Fruit fly (Drosophila melanogaster) whole organism, embryonic: ENCODE results near the gene CG14995.

ENCODE experiments used
- BEAF-32 ChIP-seq: fragments of 200-800 bp; sonication (Bioruptor generic); optimal IDR thresholded peaks from 3 replicates; lab custom pipeline; 2017; ENCODE audit warnings: missing biosample characterization, missing genetic modification characterization, mild to moderate bottlenecking, moderate library complexity, missing genetic modification reagents
- Bgb ChIP-seq: fragments of 200-800 bp; sonication (Bioruptor generic); IDR thresholded peaks from 2 replicates; pipeline ENCODE4 v1.3.6; 2022; ENCODE audit warnings: missing biosample characterization, missing genetic modification characterization; ENCODE audit not compliant: partially characterized antibody
- CG10209 ChIP-seq: fragments of 200-800 bp; sonication (Bioruptor generic); optimal IDR thresholded peaks from 3 replicates; lab custom pipeline; 2017; ENCODE audit warnings: missing biosample characterization, mild to moderate bottlenecking, missing genetic modification characterization, missing genetic modification reagents
- CG11456 ChIP-seq: fragments of 200-800 bp; sonication (Bioruptor generic); IDR thresholded peaks from 3 replicates; pipeline ENCODE4 v1.3.6; 2022; ENCODE audit warnings: missing biosample characterization, missing genetic modification characterization
- CG18262 ChIP-seq: fragments of 200-800 bp; optimal IDR thresholded peaks from 3 replicates; lab custom pipeline; 2019; ENCODE audit warnings: missing biosample characterization, mild to moderate bottlenecking, missing genetic modification characterization, moderate library complexity
- CG3163 ChIP-seq: fragments of 200-800 bp; sonication (Bioruptor generic); optimal IDR thresholded peaks from 3 replicates; lab custom pipeline; 2016; ENCODE audit warnings: missing biosample characterization, missing genetic modification characterization
- CG33213 ChIP-seq: fragments of 200-800 bp; sonication (Bioruptor generic); optimal IDR thresholded peaks from 3 replicates; lab custom pipeline; 2016; ENCODE audit warnings: missing biosample characterization, missing genetic modification characterization
- CG3838 ChIP-seq: fragments of 200-800 bp; sonication (Bioruptor generic); optimal IDR thresholded peaks from 3 replicates; lab custom pipeline; 2016; ENCODE audit warnings: missing biosample characterization, missing genetic modification characterization
- CG7839 ChIP-seq: fragments of 200-800 bp; sonication (Bioruptor generic); optimal IDR thresholded peaks from 3 replicates; lab custom pipeline; 2018; ENCODE audit warnings: missing biosample characterization, mild to moderate bottlenecking, missing genetic modification characterization, moderate library complexity
- CG8290 ChIP-seq, 3 experiments: fragments of 200-800 bp; sonication (Bioruptor generic); optimal IDR thresholded peaks; 2 replicates each; lab custom pipeline; 2016 to 2019; ENCODE audit warnings: missing biosample characterization in 3 of 3, missing genetic modification characterization in 3 of 3, mild to moderate bottlenecking in 2 of 3, moderate library complexity in 1 of 3
- Dll ChIP-seq: fragments of 200-800 bp; sonication (Bioruptor generic); IDR thresholded peaks from 4 replicates; pipeline ENCODE4 v1.3.6; 2022; ENCODE audit warnings: missing biosample characterization, missing genetic modification characterization; ENCODE audit not compliant: partially characterized antibody
- GATAe ChIP-seq: fragments of 200-800 bp; sonication (Bioruptor generic); conservative IDR thresholded peaks from 2 replicates; pipeline ENCODE4 v1.3.6; 2022; ENCODE audit warnings: missing biosample characterization, missing genetic modification characterization
- Hey ChIP-seq: fragments of 200-800 bp; sonication (Bioruptor generic); optimal IDR thresholded peaks from 3 replicates; lab custom pipeline; 2018; ENCODE audit warnings: missing biosample characterization, mild to moderate bottlenecking, missing genetic modification characterization
- Jarid2 ChIP-seq: fragments of 200-800 bp; sonication (Bioruptor generic); optimal IDR thresholded peaks from 3 replicates; lab custom pipeline; 2017; ENCODE audit warnings: mild to moderate bottlenecking, missing biosample characterization, missing genetic modification reagents, missing genetic modification characterization
- Med ChIP-seq: fragments of 200-800 bp; sonication (Bioruptor generic); peaks from one replicate; lab custom pipeline; 2016; ENCODE audit warnings: missing biosample characterization, missing genetic modification characterization, mild to moderate bottlenecking, inconsistent platforms, moderate library complexity
- Nf-YC ChIP-seq: fragments of 200-800 bp; optimal IDR thresholded peaks from 3 replicates; lab custom pipeline; 2019; ENCODE audit warnings: missing biosample characterization, mild to moderate bottlenecking, missing genetic modification characterization, moderate library complexity
- Oaz ChIP-seq: fragments of 200-800 bp; sonication (Bioruptor generic); IDR thresholded peaks from 2 replicates; pipeline ENCODE4 v1.3.6; 2022; ENCODE audit warnings: missing biosample characterization, missing genetic modification characterization
- Opbp ChIP-seq: fragments of 200-800 bp; sonication (Bioruptor generic); IDR thresholded peaks from 3 replicates; pipeline ENCODE4 v1.3.6; 2022; ENCODE audit warnings: missing biosample characterization, missing genetic modification characterization; ENCODE audit not compliant: partially characterized antibody
- Poxn ChIP-seq: fragments of 200-800 bp; sonication (Bioruptor generic); IDR thresholded peaks from 2 replicates; pipeline ENCODE4 v1.3.6; 2022; ENCODE audit warnings: missing biosample characterization, missing genetic modification characterization
- Trl ChIP-seq, 3 experiments: fragments of >200 bp in 2 of 3; fragments of 200-800 bp in 1 of 3; sonication (Bioruptor generic) in 1 of 3; optimal IDR thresholded peaks; 2 replicates in 1 of 3; 3 replicates in 2 of 3; lab custom pipeline; 2016 to 2017; ENCODE audit warnings: missing biosample characterization in 1 of 3, missing genetic modification characterization in 1 of 3
- Xbp1 ChIP-seq: fragments of 200-800 bp; sonication (Bioruptor generic); optimal IDR thresholded peaks from 3 replicates; lab custom pipeline; 2016; ENCODE audit warnings: missing biosample characterization, mild to moderate bottlenecking, missing genetic modification characterization
- abd-A ChIP-seq: fragments of 200-800 bp; sonication (Bioruptor generic); optimal IDR thresholded peaks from 3 replicates; lab custom pipeline; 2019; ENCODE audit warnings: missing biosample characterization, mild to moderate bottlenecking, missing genetic modification characterization, moderate library complexity
- cg ChIP-seq: fragments of 200-800 bp; sonication (Bioruptor generic); optimal IDR thresholded peaks from 3 replicates; lab custom pipeline; 2019; ENCODE audit warnings: missing biosample characterization, mild to moderate bottlenecking, missing genetic modification characterization, moderate library complexity
- ci ChIP-seq: fragments of 200-800 bp; sonication (Bioruptor generic); IDR thresholded peaks from 3 replicates; pipeline ENCODE4 v1.3.6; 2022; ENCODE audit warnings: missing biosample characterization, missing genetic modification characterization
- crol ChIP-seq: fragments of 200-800 bp; sonication (Bioruptor generic); IDR thresholded peaks from 2 replicates; pipeline ENCODE4 v1.3.6; 2022; ENCODE audit warnings: missing biosample characterization, missing genetic modification characterization
- jing ChIP-seq: fragments of 200-800 bp; sonication (Bioruptor generic); optimal IDR thresholded peaks from 2 replicates; lab custom pipeline; 2018; ENCODE audit warnings: missing biosample characterization, mild to moderate bottlenecking, missing genetic modification characterization
- kni ChIP-seq: fragments of 200-800 bp; sonication (Bioruptor generic); optimal IDR thresholded peaks from 3 replicates; lab custom pipeline; 2017; ENCODE audit warnings: mild to moderate bottlenecking, missing biosample characterization, missing genetic modification reagents, missing genetic modification characterization
- lov ChIP-seq, 2 experiments: fragments of 200-800 bp in 1 of 2; fragments of >200 bp in 1 of 2; sonication (Bioruptor generic) in 1 of 2; IDR thresholded peaks in 1 of 2; optimal IDR thresholded peaks in 1 of 2; 2 replicates in 1 of 2; 3 replicates in 1 of 2; pipeline versions ENCODE4 v1.3.6 to Lab custom; 2017 to 2022; ENCODE audit warnings: missing biosample characterization in 1 of 2, missing genetic modification characterization in 1 of 2
- mirr ChIP-seq: fragments of 200-800 bp; sonication (Bioruptor generic); optimal IDR thresholded peaks from 3 replicates; lab custom pipeline; 2018; ENCODE audit warnings: missing biosample characterization, mild to moderate bottlenecking, missing genetic modification characterization
- nerfin-1 ChIP-seq: fragments of 200-800 bp; sonication (Bioruptor generic); optimal IDR thresholded peaks from 3 replicates; lab custom pipeline; 2019; ENCODE audit warnings: missing biosample characterization, mild to moderate bottlenecking, missing genetic modification characterization, moderate library complexity
- nmo ChIP-seq: fragments of 200-800 bp; sonication (Bioruptor generic); optimal IDR thresholded peaks from 2 replicates; lab custom pipeline; 2018; ENCODE audit warnings: missing biosample characterization, mild to moderate bottlenecking, missing genetic modification characterization, moderate library complexity
- oc ChIP-seq: fragments of 200-800 bp; sonication (Bioruptor generic); optimal IDR thresholded peaks from 2 replicates; lab custom pipeline; 2018; ENCODE audit warnings: missing biosample characterization, mild to moderate bottlenecking, missing genetic modification characterization, moderate library complexity
- onecut ChIP-seq: fragments of 200-800 bp; sonication (Bioruptor generic); IDR thresholded peaks from 2 replicates; pipeline ENCODE4 v1.3.6; 2022; ENCODE audit warnings: missing biosample characterization, missing genetic modification characterization
- org-1 ChIP-seq: fragments of 200-800 bp; sonication (Bioruptor generic); optimal IDR thresholded peaks from 2 replicates; lab custom pipeline; 2017; ENCODE audit warnings: missing biosample characterization, missing genetic modification characterization
- pb ChIP-seq: fragments of 200-800 bp; sonication (Bioruptor generic); optimal IDR thresholded peaks from 3 replicates; lab custom pipeline; 2016; ENCODE audit warnings: missing biosample characterization, missing genetic modification characterization
- pros ChIP-seq: fragments of 200-800 bp; sonication (Bioruptor generic); optimal IDR thresholded peaks from 3 replicates; lab custom pipeline; 2019; ENCODE audit warnings: missing biosample characterization, mild to moderate bottlenecking, missing genetic modification characterization, moderate library complexity
- run ChIP-seq: fragments of 200-800 bp; sonication (Bioruptor generic); optimal IDR thresholded peaks from 3 replicates; lab custom pipeline; 2018; ENCODE audit warnings: missing biosample characterization, mild to moderate bottlenecking, missing genetic modification characterization
- sd ChIP-seq: fragments of 200-800 bp; sonication (Bioruptor generic); optimal IDR thresholded peaks from 3 replicates; lab custom pipeline; 2018; ENCODE audit warnings: missing biosample characterization, mild to moderate bottlenecking, missing genetic modification characterization, moderate library complexity
- seq ChIP-seq: fragments of 200-800 bp; sonication (Bioruptor generic); IDR thresholded peaks from 2 replicates; pipeline ENCODE4 v1.3.6; 2022; ENCODE audit warnings: missing biosample characterization, missing genetic modification characterization
- sob ChIP-seq: fragments of 200-800 bp; sonication (Bioruptor generic); IDR thresholded peaks from 2 replicates; pipeline ENCODE4 v1.3.6; 2022; ENCODE audit warnings: missing biosample characterization, missing genetic modification characterization
- sqz ChIP-seq: fragments of 200-800 bp; sonication (Bioruptor generic); optimal IDR thresholded peaks from 3 replicates; lab custom pipeline; 2018; ENCODE audit warnings: missing biosample characterization, mild to moderate bottlenecking, missing genetic modification characterization
- sr ChIP-seq: fragments of 200-800 bp; sonication (Bioruptor generic); IDR thresholded peaks from 3 replicates; pipeline ENCODE4 v1.3.6; 2022; ENCODE audit warnings: missing biosample characterization, missing genetic modification characterization
- vnd ChIP-seq: fragments of 200-800 bp; sonication (Bioruptor generic); IDR thresholded peaks from 3 replicates; pipeline ENCODE4 v1.3.6; 2022; ENCODE audit warnings: missing biosample characterization, missing genetic modification characterization; ENCODE audit not compliant: partially characterized antibody
- wor ChIP-seq: fragments of 200-800 bp; sonication (Bioruptor generic); IDR thresholded peaks from 2 replicates; pipeline ENCODE4 v1.3.6; 2022; ENCODE audit warnings: missing biosample characterization, missing genetic modification characterization
- z ChIP-seq: fragments of 200-800 bp; sonication (Bioruptor generic); IDR thresholded peaks from 3 replicates; pipeline ENCODE4 v1.3.6; 2022; ENCODE audit warnings: missing biosample characterization, missing genetic modification characterization
- zen2 ChIP-seq: fragments of 200-800 bp; sonication (Bioruptor generic); IDR thresholded peaks from 3 replicates; pipeline ENCODE4 v1.3.6; 2022; ENCODE audit warnings: missing biosample characterization, missing genetic modification characterization; ENCODE audit not compliant: partially characterized antibody

The CG14995 gene

dm6 chr3L:4080278-4080677 lies 22.8 kb downstream of the CG14995 start (continued):
- peak; percentile 27 for TF ChIP-seq CG7839 (tag; lab: Kevin White, UChicago)
- TF ChIP-seq Xbp1 (GFP tag; lab: Kevin White, UChicago): no peak
- TF ChIP-seq nmo (GFP tag; lab: Kevin White, UChicago): peak; percentile 35
- TF ChIP-seq, all 482 proteins: peak for 28

dm6 chr3L:4076907-4077306 lies 26.1 kb downstream of the CG14995 start:
- TF ChIP-seq GATAe (GFP tag; lab: Robert Waterston, UW) (no peak), CG18262 (tag; lab: Kevin White, UChicago) (no peak), org-1 (GFP tag; lab: Kevin White, UChicago) (no peak), oc (tag; lab: Kevin White, UChicago) (peak; percentile 40), seq (peak; percentile 39; the same call in 1 of the 2 replicates), sd (peak; percentile 2), mirr (GFP tag; lab: Kevin White, UChicago) (peak; percentile 49), nerfin-1 (tag; lab: Kevin White, UChicago) (peak; percentile 65), Hey (tag; lab: Kevin White, UChicago) (peak; percentile 88), wor (no peak), sqz (GFP tag; lab: Kevin White, UChicago) (peak; percentile 85), Nf-YC (no peak), vnd (GFP tag; lab: Robert Waterston, UW) (no peak), run (peak; percentile 77), lov (optimal IDR thresholded peaks at IDR 0.05; lab: Kevin White, UChicago) (no peak), lov (GFP tag; IDR thresholded peaks at IDR 0.05; lab: Robert Waterston, UW) (0 out of 3 replicates have a peak, but pooled peaks have one; percentile 10), sr (GFP tag; lab: Robert Waterston, UW) (0 out of 3 replicates have a peak, but pooled peaks have one; percentile 25), Oaz (peak; percentile 30; the same call in 1 of the 2 replicates), crol (GFP tag; lab: Robert Waterston, UW) (0 out of 2 replicates have a peak, but pooled peaks have one; percentile 25), kni (peak; percentile 11), CG3838 (GFP tag; lab: Kevin White, UChicago) (no peak), CG10209 (GFP tag; lab: Kevin White, UChicago) (no peak), pb (no peak), cg (peak; percentile 5), jing (GFP tag; lab: Kevin White, UChicago) (no peak), pros (GFP tag; lab: Kevin White, UChicago) (peak; percentile 83), abd-A (peak; percentile 94), CG11456 (GFP tag; lab: Robert Waterston, UW) (0 out of 3 replicates have a peak, but pooled peaks have one; percentile 35)
- TF ChIP-seq, all 482 proteins: peak for 17

- TF ChIP-seq Hey (tag; lab: Kevin White, UChicago) (no peak), Jarid2 (GFP tag; lab: Kevin White, UChicago) (peak; percentile 75), Dll (0 out of 4 replicates have a peak, but pooled peaks have one; percentile 21), Trl (optimal IDR thresholded peaks at IDR 0.05; lab: Kevin White, UChicago) (peak; percentile 50 to 55), Trl (GFP tag; optimal IDR thresholded peaks at IDR 0.05; lab: Kevin White, UChicago) (no peak), CG8290 (GFP tag; optimal IDR thresholded peaks at IDR 0.05; lab: Kevin White, UChicago) (no peak), CG8290 (tag; optimal IDR thresholded peaks at IDR 0.05; lab: Kevin White, UChicago) (peak in 1 of 2 experiments; percentile 17), zen2 (GFP tag; lab: Robert Waterston, UW) (0 out of 3 replicates have a peak, but pooled peaks have one; percentile 22), onecut (GFP tag; lab: Robert Waterston, UW) (peak; percentile 62), Opbp (GFP tag; lab: Robert Waterston, UW) (0 out of 3 replicates have a peak, but pooled peaks have one; percentile 16), Poxn (GFP tag; lab: Robert Waterston, UW) (no peak), sob (GFP tag; lab: Robert Waterston, UW) (peak; percentile 36; the same call in 1 of the 2 replicates), ci (GFP tag; lab: Robert Waterston, UW) (peak; percentile 32; the same call in 1 of the 3 replicates), z (GFP tag; lab: Robert Waterston, UW) (peak; percentile 93), Bgb (GFP tag; lab: Robert Waterston, UW) (0 out of 2 replicates have a peak, but pooled peaks have one; percentile 28), CG3163 (GFP tag; lab: Kevin White, UChicago) (peak; percentile 88), BEAF-32 (no peak), lov (optimal IDR thresholded peaks at IDR 0.05; lab: Kevin White, UChicago) (no peak), lov (GFP tag; IDR thresholded peaks at IDR 0.05; lab: Robert Waterston, UW) (no peak), Med (GFP tag; lab: Kevin White, UChicago) (peak; percentile 42), CG33213 (no peak)
Measured at dm6 chr3L:4073755-4074154, 29.3 kb downstream of the CG14995 start, which contains the start of gene Faa. TSS of gene Faa (minus strand) at chr3L:4073954.
